Fruit fly (Drosophila melanogaster) whole organism, embryonic: Measurements from ENCODE around the gene CARPA.

Source experiments
- Bteb2 ChIP-seq: fragments of 200-800 bp; sonication (Bioruptor generic); optimal IDR thresholded peaks from 2 replicates; lab custom pipeline; 2016; ENCODE audit warnings: missing biosample characterization, missing genetic modification characterization
- CG10209 ChIP-seq: fragments of 200-800 bp; sonication (Bioruptor generic); optimal IDR thresholded peaks from 3 replicates; lab custom pipeline; 2017; ENCODE audit warnings: missing biosample characterization, mild to moderate bottlenecking, missing genetic modification characterization, missing genetic modification reagents
- CG11247 ChIP-seq: fragments of 200-800 bp; sonication (Bioruptor generic); IDR thresholded peaks from 2 replicates; pipeline ENCODE4 v1.3.6; 2022; ENCODE audit warnings: missing biosample characterization, missing genetic modification characterization
- CG12155 ChIP-seq: fragments of 200-800 bp; sonication (Bioruptor generic); optimal IDR thresholded peaks from 3 replicates; lab custom pipeline; 2016; ENCODE audit warnings: missing biosample characterization, missing genetic modification characterization
- CG13296 ChIP-seq: fragments of 200-800 bp; sonication (Bioruptor generic); optimal IDR thresholded peaks from 3 replicates; lab custom pipeline; 2018; ENCODE audit warnings: missing biosample characterization, mild to moderate bottlenecking, missing genetic modification characterization
- CG15479 ChIP-seq: fragments of 200-800 bp; sonication (Bioruptor generic); optimal IDR thresholded peaks from 3 replicates; lab custom pipeline; 2019; ENCODE audit warnings: missing biosample characterization, mild to moderate bottlenecking, missing genetic modification characterization, moderate library complexity
- CG15514 ChIP-seq: fragments of 200-800 bp; sonication (Bioruptor generic); optimal IDR thresholded peaks from 3 replicates; lab custom pipeline; 2017; ENCODE audit warnings: missing biosample characterization, missing genetic modification characterization, mild to moderate bottlenecking, moderate library complexity, missing genetic modification reagents
- CG1602 ChIP-seq: fragments of 200-800 bp; sonication (Bioruptor generic); optimal IDR thresholded peaks from 3 replicates; lab custom pipeline; 2016; ENCODE audit warnings: missing biosample characterization, missing genetic modification characterization
- CG18011 ChIP-seq: fragments of 200-800 bp; sonication (Bioruptor generic); optimal IDR thresholded peaks from 2 replicates; lab custom pipeline; 2017; ENCODE audit warnings: missing biosample characterization, missing genetic modification characterization, mild to moderate bottlenecking, moderate library complexity, missing genotype
- CG18599 ChIP-seq: fragments of 200-800 bp; sonication (Bioruptor generic); optimal IDR thresholded peaks from 3 replicates; lab custom pipeline; 2017; ENCODE audit warnings: missing biosample characterization, missing genetic modification characterization, mild to moderate bottlenecking, moderate library complexity, missing genetic modification reagents
- CG30403 ChIP-seq: fragments of 200-800 bp; sonication (Bioruptor generic); optimal IDR thresholded peaks from 3 replicates; lab custom pipeline; 2016; ENCODE audit warnings: missing biosample characterization, missing genetic modification characterization
- CG33213 ChIP-seq: fragments of 200-800 bp; sonication (Bioruptor generic); optimal IDR thresholded peaks from 3 replicates; lab custom pipeline; 2016; ENCODE audit warnings: missing biosample characterization, missing genetic modification characterization
- CG3838 ChIP-seq: fragments of 200-800 bp; sonication (Bioruptor generic); optimal IDR thresholded peaks from 3 replicates; lab custom pipeline; 2016; ENCODE audit warnings: missing biosample characterization, missing genetic modification characterization
- CG43689 ChIP-seq: fragments of 200-800 bp; sonication (Bioruptor generic); IDR thresholded peaks from 2 replicates; pipeline ENCODE4 v1.3.6; 2022; ENCODE audit warnings: missing biosample characterization, missing genetic modification characterization
- CG6854 ChIP-seq: fragments of 200-800 bp; sonication (Bioruptor generic); optimal IDR thresholded peaks from 3 replicates; lab custom pipeline; 2017; ENCODE audit warnings: missing biosample characterization, mild to moderate bottlenecking, missing genetic modification characterization
- CG7372 ChIP-seq: fragments of 200-800 bp; sonication (Bioruptor generic); IDR thresholded peaks from 2 replicates; pipeline ENCODE4 v1.3.6; 2022; ENCODE audit warnings: missing biosample characterization, missing genetic modification characterization
- CG8924 ChIP-seq: fragments of 200-800 bp; optimal IDR thresholded peaks from 3 replicates; lab custom pipeline; 2019; ENCODE audit warnings: missing biosample characterization, mild to moderate bottlenecking, missing genetic modification characterization, moderate library complexity
- D ChIP-seq, 2 experiments: fragments of 200-800 bp in 1 of 2; fragments of >200 bp in 1 of 2; sonication (Bioruptor generic) in 1 of 2; optimal IDR thresholded peaks; 2 replicates in 1 of 2; 3 replicates in 1 of 2; lab custom pipeline; 2017; ENCODE audit warnings: mild to moderate bottlenecking in 1 of 2, missing biosample characterization in 1 of 2, missing genetic modification characterization in 1 of 2, missing genetic modification reagents in 1 of 2
- Dll ChIP-seq: fragments of 200-800 bp; sonication (Bioruptor generic); IDR thresholded peaks from 4 replicates; pipeline ENCODE4 v1.3.6; 2022; ENCODE audit warnings: missing biosample characterization, missing genetic modification characterization; ENCODE audit not compliant: partially characterized antibody
- Doc2 ChIP-seq: fragments of 200-800 bp; sonication (Bioruptor generic); IDR thresholded peaks from 2 replicates; pipeline ENCODE4 v1.3.6; 2022; ENCODE audit warnings: missing biosample characterization, missing genetic modification characterization
- Dp ChIP-seq: fragments of 200-800 bp; sonication (Bioruptor generic); optimal IDR thresholded peaks from 2 replicates; lab custom pipeline; 2018; ENCODE audit warnings: missing biosample characterization, mild to moderate bottlenecking, missing genetic modification characterization, moderate library complexity
- Drgx ChIP-seq: fragments of 200-800 bp; sonication (Bioruptor generic); IDR thresholded peaks from 2 replicates; pipeline ENCODE4 v1.3.6; 2022; ENCODE audit warnings: missing biosample characterization, missing genetic modification characterization
- Hmr ChIP-seq: fragments of 200-800 bp; sonication (Bioruptor generic); optimal IDR thresholded peaks from 3 replicates; lab custom pipeline; 2017; ENCODE audit warnings: mild to moderate bottlenecking, missing biosample characterization, missing genetic modification reagents, missing genetic modification characterization
- Hr3 ChIP-seq: fragments of 200-800 bp; sonication (Bioruptor generic); optimal IDR thresholded peaks from 3 replicates; lab custom pipeline; 2016; ENCODE audit warnings: missing biosample characterization, missing genetic modification characterization
- MESR4 ChIP-seq: fragments of 200-800 bp; sonication (Bioruptor generic); optimal IDR thresholded peaks from 2 replicates; lab custom pipeline; 2018; ENCODE audit warnings: missing biosample characterization, mild to moderate bottlenecking, missing genetic modification characterization, moderate library complexity
- MTF-1 ChIP-seq: fragments of 200-800 bp; sonication (Bioruptor generic); optimal IDR thresholded peaks from 2 replicates; lab custom pipeline; 2018; ENCODE audit warnings: missing biosample characterization, mild to moderate bottlenecking, missing genetic modification characterization, borderline replicate concordance
- Max ChIP-seq: fragments of 200-800 bp; sonication (Bioruptor generic); optimal IDR thresholded peaks from 2 replicates; lab custom pipeline; 2016; ENCODE audit warnings: missing biosample characterization, mild to moderate bottlenecking, missing genetic modification characterization
- NC2β ChIP-seq: fragments of 200-800 bp; sonication (Bioruptor generic); optimal IDR thresholded peaks from 2 replicates; lab custom pipeline; 2016; ENCODE audit warnings: missing biosample characterization, missing genetic modification characterization
- Neu2 ChIP-seq: fragments of 200-800 bp; sonication (Bioruptor generic); optimal IDR thresholded peaks from 3 replicates; lab custom pipeline; 2016; ENCODE audit warnings: missing biosample characterization, missing genetic modification characterization, borderline replicate concordance
- Rx ChIP-seq: fragments of 200-800 bp; sonication (Bioruptor generic); IDR thresholded peaks from 2 replicates; pipeline ENCODE4 v1.3.6; 2022; ENCODE audit warnings: missing biosample characterization, missing genetic modification characterization
- Six4 ChIP-seq: fragments of 200-800 bp; sonication (Bioruptor generic); optimal IDR thresholded peaks from 2 replicates; lab custom pipeline; 2016; ENCODE audit warnings: missing biosample characterization, missing genetic modification characterization
- Sry-δ ChIP-seq: fragments of 200-800 bp; sonication (Bioruptor generic); optimal IDR thresholded peaks from 2 replicates; lab custom pipeline; 2016; ENCODE audit warnings: missing biosample characterization, missing genetic modification characterization
- Usf ChIP-seq: fragments of 200-800 bp; sonication (Bioruptor generic); optimal IDR thresholded peaks from 2 replicates; lab custom pipeline; 2017; ENCODE audit warnings: missing genotype, missing biosample characterization, missing genetic modification characterization
- Xrp1 ChIP-seq: fragments of 200-800 bp; sonication (Bioruptor generic); IDR thresholded peaks from 2 replicates; pipeline ENCODE4 v1.3.6; 2022; ENCODE audit warnings: missing biosample characterization, missing genetic modification characterization
- bsh ChIP-seq, 2 experiments: fragments of 200-800 bp; sonication (Bioruptor generic); optimal IDR thresholded peaks; 2 replicates each; lab custom pipeline; 2017 to 2018; ENCODE audit warnings: mild to moderate bottlenecking in 2 of 2, missing biosample characterization in 2 of 2, missing genetic modification characterization in 2 of 2, moderate library complexity in 1 of 2
- btn ChIP-seq: fragments of 200-800 bp; sonication (Bioruptor generic); optimal IDR thresholded peaks from 2 replicates; lab custom pipeline; 2016; ENCODE audit warnings: missing biosample characterization, missing genetic modification characterization
- gem ChIP-seq: fragments of 200-800 bp; sonication (Bioruptor generic); optimal IDR thresholded peaks from 2 replicates; lab custom pipeline; 2019; ENCODE audit warnings: missing biosample characterization, mild to moderate bottlenecking, missing genetic modification characterization, moderate library complexity
- ham ChIP-seq: fragments of 200-800 bp; sonication (Bioruptor generic); IDR thresholded peaks from 2 replicates; pipeline ENCODE4 v1.3.6; 2022; ENCODE audit warnings: missing biosample characterization, missing genetic modification characterization
- hth ChIP-seq: fragments of >200 bp; optimal IDR thresholded peaks from 2 replicates; lab custom pipeline; 2017; ENCODE audit warnings: inconsistent platforms
- klu ChIP-seq: fragments of 200-800 bp; sonication (Bioruptor generic); IDR thresholded peaks from 2 replicates; pipeline ENCODE4 v1.3.6; 2022; ENCODE audit warnings: missing biosample characterization, missing genetic modification characterization
- lmd ChIP-seq: fragments of 200-800 bp; sonication (Bioruptor generic); IDR thresholded peaks from 2 replicates; pipeline ENCODE4 v1.3.6; 2022; ENCODE audit warnings: missing biosample characterization, missing genetic modification characterization
- mld ChIP-seq: fragments of 200-800 bp; sonication (Bioruptor generic); IDR thresholded peaks from 3 replicates; pipeline ENCODE4 v1.3.6; 2022; ENCODE audit warnings: missing biosample characterization, missing genetic modification characterization; ENCODE audit not compliant: partially characterized antibody
- nmo ChIP-seq: fragments of 200-800 bp; sonication (Bioruptor generic); optimal IDR thresholded peaks from 2 replicates; lab custom pipeline; 2018; ENCODE audit warnings: missing biosample characterization, mild to moderate bottlenecking, missing genetic modification characterization, moderate library complexity
- pzg ChIP-seq: fragments of 200-800 bp; sonication (Bioruptor generic); optimal IDR thresholded peaks from 3 replicates; lab custom pipeline; 2018; ENCODE audit warnings: missing biosample characterization, mild to moderate bottlenecking, missing genetic modification characterization, moderate library complexity
- run ChIP-seq: fragments of 200-800 bp; sonication (Bioruptor generic); optimal IDR thresholded peaks from 3 replicates; lab custom pipeline; 2018; ENCODE audit warnings: missing biosample characterization, mild to moderate bottlenecking, missing genetic modification characterization
- schlank ChIP-seq: fragments of 200-800 bp; sonication (Bioruptor generic); optimal IDR thresholded peaks from 2 replicates; lab custom pipeline; 2018; ENCODE audit warnings: missing biosample characterization, mild to moderate bottlenecking, missing genetic modification characterization
- slbo ChIP-seq: fragments of 200-800 bp; sonication (Bioruptor generic); IDR thresholded peaks from 2 replicates; pipeline ENCODE4 v1.3.6; 2022; ENCODE audit warnings: missing biosample characterization, missing genetic modification characterization
- sob ChIP-seq: fragments of 200-800 bp; sonication (Bioruptor generic); IDR thresholded peaks from 2 replicates; pipeline ENCODE4 v1.3.6; 2022; ENCODE audit warnings: missing biosample characterization, missing genetic modification characterization
- tio ChIP-seq: fragments of 200-800 bp; sonication (Bioruptor generic); optimal IDR thresholded peaks from 2 replicates; lab custom pipeline; 2017; ENCODE audit warnings: missing biosample characterization, missing genetic modification characterization, inconsistent platforms

Gene CARPA

dm6 chrX:7888386-7889024 lies 62.5 kb downstream of the CARPA start, which contains the start of gene Acat1 (continued):
- no peak for TF ChIP-seq mld
- TF ChIP-seq Bteb2 (GFP tag; lab: Kevin White, UChicago) = peak; percentile 38
- TF ChIP-seq ham (GFP tag; lab: Robert Waterston, UW) = no peak
- no peak for TF ChIP-seq btn
- TF ChIP-seq MTF-1 = peak; percentile 6
- TF ChIP-seq run (tag; lab: Kevin White, UChicago) = no peak
- no peak for TF ChIP-seq CG43689 (GFP tag; lab: Robert Waterston, UW)
- TF ChIP-seq CG6854 (GFP tag; lab: Kevin White, UChicago) = no peak
- TF ChIP-seq CG30403 (GFP tag; lab: Kevin White, UChicago) = peak; percentile 71
- TF ChIP-seq CG3838 (GFP tag; lab: Kevin White, UChicago) = no peak
- peak; percentile 65 for TF ChIP-seq CG12155 (GFP tag; lab: Kevin White, UChicago)
- no peak for TF ChIP-seq Neu2
- peak; percentile 44 for TF ChIP-seq CG1602
- peak; percentile 34; the same call in 1 of the 2 replicates for TF ChIP-seq CG7372 (GFP tag; lab: Robert Waterston, UW)
- TF ChIP-seq NC2β (GFP tag; lab: Kevin White, UChicago) = peak; percentile 38
- TF ChIP-seq CG8924 = peak; percentile 41
- peak; percentile 65 for TF ChIP-seq slbo
- peak in 1 of 2 experiments; percentile 64 for TF ChIP-seq bsh (GFP tag; optimal IDR thresholded peaks at IDR 0.05; lab: Kevin White, UChicago)
- peak; percentile 42 for TF ChIP-seq Sry-δ (GFP tag; lab: Kevin White, UChicago)
- TF ChIP-seq Rx (GFP tag; lab: Robert Waterston, UW) = peak; percentile 44
- TF ChIP-seq CG15514 (GFP tag; lab: Kevin White, UChicago) = peak; percentile 66
- no peak for TF ChIP-seq gem
- peak; percentile 74 for TF ChIP-seq CG18599 (GFP tag; lab: Kevin White, UChicago)
- peak; percentile 65 for TF ChIP-seq MESR4 (GFP tag; lab: Kevin White, UChicago)
- no peak for TF ChIP-seq CG33213 (GFP tag; lab: Kevin White, UChicago)
- no peak for TF ChIP-seq D (optimal IDR thresholded peaks at IDR 0.05; lab: Kevin White, UChicago)
- no peak for TF ChIP-seq D (GFP tag; optimal IDR thresholded peaks at IDR 0.05; lab: Kevin White, UChicago)
- no peak for TF ChIP-seq schlank (tag; lab: Kevin White, UChicago)
- TF ChIP-seq Max = peak; percentile 54
- TF ChIP-seq tio = peak; percentile 40
- peak; percentile 54 for TF ChIP-seq CG18011
- TF ChIP-seq Hmr (GFP tag; lab: Kevin White, UChicago) = peak; percentile 59
- no peak for TF ChIP-seq Doc2 (GFP tag; lab: Robert Waterston, UW)
- peak; percentile 35 for TF ChIP-seq Hr3 (GFP tag; lab: Kevin White, UChicago)
- TF ChIP-seq Dp = peak; percentile 35
- peak; percentile 61; the same call in 3 of the 4 replicates for TF ChIP-seq Dll (GFP tag; lab: Robert Waterston, UW)
- TF ChIP-seq CG10209 = peak; percentile 44
- peak; percentile 53; the same call in 1 of the 2 replicates for TF ChIP-seq sob (GFP tag; lab: Robert Waterston, UW)
- TF ChIP-seq Xrp1 (GFP tag; lab: Robert Waterston, UW) = peak; percentile 83
- peak; percentile 66 for TF ChIP-seq nmo
- TF ChIP-seq lmd (GFP tag; lab: Robert Waterston, UW) = 0 out of 2 replicates have a peak, but pooled peaks have one; percentile 31
- no peak for TF ChIP-seq CG15479 (GFP tag; lab: Kevin White, UChicago)
- TF ChIP-seq klu (GFP tag; lab: Robert Waterston, UW) = peak; percentile 32; the same call in 1 of the 2 replicates
- TF ChIP-seq CG11247 (GFP tag; lab: Robert Waterston, UW) = peak; percentile 41; the same call in 1 of the 2 replicates
- TF ChIP-seq Six4 (GFP tag; lab: Kevin White, UChicago) = peak; percentile 15
- TF ChIP-seq hth = no peak
- no peak for TF ChIP-seq Usf (GFP tag; lab: Kevin White, UChicago)
- TF ChIP-seq Drgx (GFP tag; lab: Robert Waterston, UW) = peak; percentile 62
- peak; percentile 50 for TF ChIP-seq pzg (GFP tag; lab: Kevin White, UChicago)
- no peak for TF ChIP-seq CG13296 (GFP tag; lab: Kevin White, UChicago)
